Worm (Caenorhabditis elegans) whole organism, late embryonic: ENCODE data around the gene elo-6.

ENCODE experiments used
- C08G9.2 ChIP-seq: sonication (generic microtip); optimal IDR thresholded peaks from 2 replicates; lab custom pipeline; 2016; ENCODE audit warnings: mild to moderate bottlenecking, missing genetic modification characterization, moderate library complexity, missing compliant biosample characterization
- C38D4.7 ChIP-seq: fragments of 200-800 bp; sonication (Bioruptor generic); optimal IDR thresholded peaks from 2 replicates; lab custom pipeline; 2018; ENCODE audit warnings: mild to moderate bottlenecking, missing genetic modification characterization, moderate library complexity, missing compliant biosample characterization
- T23F11.4 ChIP-seq: fragments of 200-800 bp; sonication (Bioruptor generic); optimal IDR thresholded peaks from 2 replicates; lab custom pipeline; 2018; ENCODE audit warnings: mild to moderate bottlenecking, missing genetic modification characterization, missing compliant biosample characterization
- Y22D7AL.16 ChIP-seq: sonication (generic microtip); optimal IDR thresholded peaks from 2 replicates; lab custom pipeline; 2016; ENCODE audit warnings: missing genetic modification characterization, missing compliant biosample characterization
- ceh-14 ChIP-seq: sonication (generic microtip); optimal IDR thresholded peaks from 2 replicates; lab custom pipeline; 2016; ENCODE audit warnings: missing genotype, missing genetic modification characterization, missing compliant biosample characterization
- ceh-19 ChIP-seq: fragments of 200-800 bp; sonication (Bioruptor generic); optimal IDR thresholded peaks from 2 replicates; lab custom pipeline; 2018; ENCODE audit warnings: mild to moderate bottlenecking, missing genetic modification characterization, missing compliant biosample characterization
- ceh-2 ChIP-seq: sonication (generic microtip); optimal IDR thresholded peaks from 2 replicates; lab custom pipeline; 2016; ENCODE audit warnings: missing genotype, missing genetic modification characterization, missing compliant biosample characterization
- ceh-30 ChIP-seq: fragments of 150-350 bp; optimal IDR thresholded peaks from 2 replicates; lab custom pipeline; 2014; ENCODE audit warnings: missing biosample characterization, missing genetic modification characterization
- ceh-34 ChIP-seq: sonication (generic microtip); optimal IDR thresholded peaks from 2 replicates; lab custom pipeline; 2016; ENCODE audit warnings: mild to moderate bottlenecking, missing genetic modification characterization, missing compliant biosample characterization
- ceh-45 ChIP-seq: fragments of 200-800 bp; sonication (Bioruptor generic); IDR thresholded peaks from 2 replicates; pipeline ENCODE4 v1.3.6; 2022; ENCODE audit warnings: missing genetic modification reagents, missing genetic modification characterization, missing compliant biosample characterization
- ceh-6 ChIP-seq: fragments of 200-800 bp; sonication (Bioruptor generic); optimal IDR thresholded peaks from 2 replicates; lab custom pipeline; 2018; ENCODE audit warnings: mild to moderate bottlenecking, missing genetic modification characterization, missing compliant biosample characterization
- ceh-9 ChIP-seq: sonication (generic microtip); optimal IDR thresholded peaks from 2 replicates; lab custom pipeline; 2016; ENCODE audit warnings: mild to moderate bottlenecking, missing genetic modification characterization, inconsistent platforms, missing compliant biosample characterization
- che-1 ChIP-seq: sonication (generic microtip); optimal IDR thresholded peaks from 2 replicates; lab custom pipeline; 2016; ENCODE audit warnings: mild to moderate bottlenecking, missing genetic modification characterization, missing compliant biosample characterization
- dmd-4 ChIP-seq: sonication (generic microtip); optimal IDR thresholded peaks from 2 replicates; lab custom pipeline; 2016; ENCODE audit warnings: borderline replicate concordance, missing genetic modification characterization, missing compliant biosample characterization
- elt-2 ChIP-seq: sonication (generic microtip); optimal IDR thresholded peaks from 2 replicates; lab custom pipeline; 2016; ENCODE audit warnings: missing genetic modification reagents, missing genetic modification characterization, missing compliant biosample characterization
- elt-4 ChIP-seq: sonication (generic microtip); optimal IDR thresholded peaks from 2 replicates; lab custom pipeline; 2016; ENCODE audit warnings: missing genetic modification characterization, missing compliant biosample characterization
- eyg-1 ChIP-seq: sonication (generic microtip); optimal IDR thresholded peaks from 2 replicates; lab custom pipeline; 2016; ENCODE audit warnings: missing genotype, missing genetic modification characterization, missing compliant biosample characterization
- fkh-10 ChIP-seq: fragments of 150-350 bp; optimal IDR thresholded peaks from 2 replicates; lab custom pipeline; 2014; ENCODE audit warnings: missing biosample characterization, missing genetic modification reagents, missing genetic modification characterization
- gmeb-2 ChIP-seq: sonication (generic microtip); optimal IDR thresholded peaks from 2 replicates; lab custom pipeline; 2016; ENCODE audit warnings: missing genetic modification characterization, inconsistent platforms, missing compliant biosample characterization
- hlh-13 ChIP-seq: fragments of 200-800 bp; sonication (Bioruptor generic); optimal IDR thresholded peaks from 2 replicates; lab custom pipeline; 2018; ENCODE audit warnings: mild to moderate bottlenecking, missing genetic modification characterization, missing compliant biosample characterization
- hlh-15 ChIP-seq: sonication (generic microtip); optimal IDR thresholded peaks from 2 replicates; lab custom pipeline; 2016; ENCODE audit warnings: missing genetic modification characterization, missing compliant biosample characterization
- hlh-30 ChIP-seq: sonication (generic microtip); optimal IDR thresholded peaks from 2 replicates; lab custom pipeline; 2017; ENCODE audit warnings: antibody characterized with exemption, missing genetic modification characterization, missing compliant biosample characterization; ENCODE audit not compliant: insufficient read depth
- hlh-6 ChIP-seq: sonication (generic microtip); optimal IDR thresholded peaks from 2 replicates; lab custom pipeline; 2016; ENCODE audit warnings: missing genotype, missing genetic modification characterization, missing compliant biosample characterization
- hlh-8 ChIP-seq: sonication (generic microtip); optimal IDR thresholded peaks from 2 replicates; lab custom pipeline; 2016; ENCODE audit warnings: missing genotype, missing genetic modification characterization, missing compliant biosample characterization
- lim-6 ChIP-seq: sonication (generic microtip); optimal IDR thresholded peaks from 2 replicates; lab custom pipeline; 2016; ENCODE audit warnings: missing genetic modification characterization, missing compliant biosample characterization
- lin-11 ChIP-seq: fragments of 200-800 bp; sonication (Bioruptor generic); optimal IDR thresholded peaks from 2 replicates; lab custom pipeline; 2018; ENCODE audit warnings: mild to moderate bottlenecking, missing genetic modification characterization, missing compliant biosample characterization
- madf-2 ChIP-seq: sonication (generic microtip); optimal IDR thresholded peaks from 2 replicates; lab custom pipeline; 2017; ENCODE audit warnings: missing genetic modification characterization, missing compliant biosample characterization
- mec-3 ChIP-seq: sonication (generic microtip); optimal IDR thresholded peaks from 2 replicates; lab custom pipeline; 2016; ENCODE audit warnings: borderline replicate concordance, missing genetic modification characterization, missing compliant biosample characterization
- nfya-1 ChIP-seq: sonication (generic microtip); optimal IDR thresholded peaks from 2 replicates; lab custom pipeline; 2017; ENCODE audit warnings: missing genetic modification characterization, mild to moderate bottlenecking, missing compliant biosample characterization, antibody characterized with exemption, moderate library complexity
- odd-2 ChIP-seq: sonication (generic microtip); optimal IDR thresholded peaks from 2 replicates; lab custom pipeline; 2017; ENCODE audit warnings: antibody characterized with exemption, mild to moderate bottlenecking, missing genetic modification characterization, missing compliant biosample characterization
- pha-2 ChIP-seq: sonication (generic microtip); optimal IDR thresholded peaks from 2 replicates; lab custom pipeline; 2017; ENCODE audit warnings: mild to moderate bottlenecking, missing genetic modification characterization, missing compliant biosample characterization
- pha-4 ChIP-seq: fragments of 150-350 bp; optimal IDR thresholded peaks from 2 replicates; lab custom pipeline; 2018; ENCODE audit warnings: missing biosample characterization, missing genetic modification reagents, missing genetic modification characterization
- pros-1 ChIP-seq: fragments of 150-350 bp; optimal IDR thresholded peaks from 2 replicates; lab custom pipeline; 2014; ENCODE audit warnings: missing biosample characterization, missing genetic modification reagents, missing genetic modification characterization
- ref-2 ChIP-seq: sonication (generic microtip); optimal IDR thresholded peaks from 2 replicates; lab custom pipeline; 2016; ENCODE audit warnings: missing genetic modification characterization, missing compliant biosample characterization
- rnt-1 ChIP-seq: sonication (generic microtip); optimal IDR thresholded peaks from 2 replicates; lab custom pipeline; 2016; ENCODE audit warnings: missing genetic modification characterization, missing compliant biosample characterization
- sox-4 ChIP-seq: sonication (generic microtip); optimal IDR thresholded peaks from 2 replicates; lab custom pipeline; 2017; ENCODE audit warnings: mild to moderate bottlenecking, missing genetic modification characterization, inconsistent platforms, missing compliant biosample characterization
- tbx-2 ChIP-seq: sonication (generic microtip); optimal IDR thresholded peaks from 2 replicates; lab custom pipeline; 2016; ENCODE audit warnings: missing genetic modification characterization, missing compliant biosample characterization
- ttx-3 ChIP-seq: sonication (generic microtip); optimal IDR thresholded peaks from 2 replicates; lab custom pipeline; 2016; ENCODE audit warnings: missing genetic modification reagents, missing genetic modification characterization, missing compliant biosample characterization
- unc-55 ChIP-seq: sonication (generic microtip); optimal IDR thresholded peaks from 2 replicates; lab custom pipeline; 2017; ENCODE audit warnings: missing biosample characterization, missing genetic modification reagents, missing genetic modification characterization
- unc-86 ChIP-seq: sonication (generic microtip); optimal IDR thresholded peaks from 2 replicates; lab custom pipeline; 2016; ENCODE audit warnings: missing genetic modification characterization, missing compliant biosample characterization
- zip-5 ChIP-seq: sonication (generic microtip); optimal IDR thresholded peaks from 2 replicates; lab custom pipeline; 2016; ENCODE audit warnings: missing genetic modification characterization, missing compliant biosample characterization
- ztf-16 ChIP-seq: sonication (generic microtip); optimal IDR thresholded peaks from 2 replicates; lab custom pipeline; 2017; ENCODE audit warnings: missing genetic modification characterization, missing compliant biosample characterization

The elo-6 gene

ce11 chrIV:5364135-5364609, 24.2 kb downstream of the elo-6 start, which contains the start of the genes hda-6 and F41H10.4 (continued):
- no peak for TF ChIP-seq lim-6 (tag; lab: Kevin White, UChicago)
- TF ChIP-seq ceh-45: no peak
- TF ChIP-seq rnt-1 (tag; lab: Kevin White, UChicago): peak; percentile 49
- TF ChIP-seq eyg-1: no peak
- no peak for TF ChIP-seq lin-11 (tag; lab: Kevin White, UChicago)
- TF ChIP-seq ttx-3 (tag; lab: Kevin White, UChicago): no peak
- no peak for TF ChIP-seq pros-1
- TF ChIP-seq ref-2 (tag; lab: Kevin White, UChicago): peak; percentile 24
- no peak for TF ChIP-seq madf-2
- no peak for TF ChIP-seq ceh-30 (tag; lab: Kevin White, UChicago)
- TF ChIP-seq mec-3: no peak
- TF ChIP-seq sox-4 (tag; lab: Kevin White, UChicago): no peak
- no peak for TF ChIP-seq pha-2 (tag; lab: Kevin White, UChicago)
- TF ChIP-seq T23F11.4: no peak
- no peak for TF ChIP-seq pha-4 (tag; lab: Kevin White, UChicago)
- TF ChIP-seq odd-2 (tag; lab: Kevin White, UChicago): no peak
- no peak for TF ChIP-seq ztf-16 (tag; lab: Kevin White, UChicago)
- no peak for TF ChIP-seq unc-55 (GFP tag; lab: Kevin White, UChicago)
- no peak for TF ChIP-seq unc-86 (tag; lab: Kevin White, UChicago)
- no peak for TF ChIP-seq che-1 (tag; lab: Kevin White, UChicago)
- peak; percentile 88 for TF ChIP-seq C08G9.2 (tag; lab: Kevin White, UChicago)
- TF ChIP-seq Y22D7AL.16 (tag; lab: Kevin White, UChicago): no peak
- TF ChIP-seq dmd-4 (tag; lab: Kevin White, UChicago): no peak
- TF ChIP-seq hlh-30 (tag; lab: Kevin White, UChicago): peak; percentile 82
- TF ChIP-seq ceh-14 (tag; lab: Kevin White, UChicago): no peak
- TF ChIP-seq hlh-6 (tag; lab: Kevin White, UChicago): no peak
- TF ChIP-seq hlh-13 (GFP tag; lab: Kevin White, UChicago): no peak
- TF ChIP-seq fkh-10 (GFP tag; lab: Kevin White, UChicago): no peak
- TF ChIP-seq nfya-1 (tag; lab: Kevin White, UChicago): peak; percentile 33
- TF ChIP-seq ceh-19 (GFP tag; lab: Kevin White, UChicago): no peak

ce11 chrIV:5360533-5360932, 27.8 kb downstream of the elo-6 start, which contains the start of gene F41H10.5:
Gene F41H10.5, plus strand, starts transcription at chrIV:5360907.
- TF ChIP-seq C38D4.7 (GFP tag; lab: Kevin White, UChicago): no peak
- TF ChIP-seq nfya-1 (tag; lab: Kevin White, UChicago): peak; percentile 75

ce11 chrIV:5354564-5354963, 33.8 kb downstream of the elo-6 start:
- TF ChIP-seq hlh-15 (tag; lab: Kevin White, UChicago) (no peak), hlh-6 (tag; lab: Kevin White, UChicago) (no peak), ceh-9 (tag; lab: Kevin White, UChicago) (no peak), elt-2 (tag; lab: Kevin White, UChicago) (no peak), elt-4 (tag; lab: Kevin White, UChicago) (no peak), ref-2 (tag; lab: Kevin White, UChicago) (no peak), ceh-34 (tag; lab: Kevin White, UChicago) (no peak), ceh-2 (no peak), gmeb-2 (tag; lab: Kevin White, UChicago) (no peak), lin-11 (tag; lab: Kevin White, UChicago) (no peak), ceh-6 (GFP tag; lab: Kevin White, UChicago) (no peak), hlh-8 (tag; lab: Kevin White, UChicago) (no peak), zip-5 (tag; lab: Kevin White, UChicago) (no peak), unc-86 (tag; lab: Kevin White, UChicago) (no peak), pha-2 (tag; lab: Kevin White, UChicago) (no peak), pros-1 (no peak), ttx-3 (tag; lab: Kevin White, UChicago) (no peak), che-1 (tag; lab: Kevin White, UChicago) (no peak), tbx-2 (tag; lab: Kevin White, UChicago) (no peak)
